Worm (Caenorhabditis elegans) whole organism, young adult: Measurements from ENCODE around the gene algn-1.

Source experiments
- B0261.1 ChIP-seq: sonication (generic microtip); optimal IDR thresholded peaks from 2 replicates; lab custom pipeline; 2016; ENCODE audit warnings: mild to moderate bottlenecking, missing genetic modification characterization, moderate library complexity, missing compliant biosample characterization
- D2030.7 ChIP-seq: fragments of 200-800 bp; sonication (Bioruptor generic); IDR thresholded peaks from 2 replicates; pipeline ENCODE4 v1.3.6; 2022; ENCODE audit warnings: missing genetic modification reagents, missing genetic modification characterization, missing compliant biosample characterization
- F10E7.11 ChIP-seq: sonication (generic microtip); optimal IDR thresholded peaks from 2 replicates; lab custom pipeline; 2017; ENCODE audit warnings: mild to moderate bottlenecking, missing genetic modification characterization, moderate library complexity, missing compliant biosample characterization
- F22D6.2 ChIP-seq: sonication (generic microtip); optimal IDR thresholded peaks from 2 replicates; lab custom pipeline; 2016; ENCODE audit warnings: mild to moderate bottlenecking, missing genetic modification characterization, missing compliant biosample characterization
- F33H1.4 ChIP-seq: fragments of 200-800 bp; sonication (Bioruptor generic); IDR thresholded peaks from 2 replicates; pipeline ENCODE4 v1.3.6; 2022; ENCODE audit warnings: missing genetic modification reagents, missing genetic modification characterization, missing compliant biosample characterization
- F37B4.10 ChIP-seq: fragments of 200-800 bp; sonication (Bioruptor generic); IDR thresholded peaks from 2 replicates; pipeline ENCODE4 v1.3.6; 2022; ENCODE audit warnings: missing genetic modification characterization, missing compliant biosample characterization
- F39B2.1 ChIP-seq: fragments of 200-800 bp; sonication (Bioruptor generic); IDR thresholded peaks from 2 replicates; pipeline ENCODE4 v1.3.6; 2022; ENCODE audit warnings: missing genetic modification reagents, missing genetic modification characterization, missing compliant biosample characterization
- F49E8.2 ChIP-seq: sonication (generic microtip); optimal IDR thresholded peaks from 3 replicates; lab custom pipeline; 2017; ENCODE audit warnings: missing genetic modification characterization, mild to moderate bottlenecking, missing compliant biosample characterization, antibody characterized with exemption, moderate library complexity; ENCODE audit not compliant: insufficient read depth
- F52B5.7 ChIP-seq: sonication (generic microtip); optimal IDR thresholded peaks from 2 replicates; lab custom pipeline; 2016; ENCODE audit warnings: mild to moderate bottlenecking, missing genetic modification characterization, missing compliant biosample characterization
- F55B11.4 ChIP-seq: sonication (generic microtip); optimal IDR thresholded peaks from 2 replicates; lab custom pipeline; 2016; ENCODE audit warnings: missing compliant biosample characterization, missing genetic modification characterization, borderline replicate concordance; ENCODE audit not compliant: insufficient read depth
- T26A5.8 ChIP-seq: sonication (generic microtip); optimal IDR thresholded peaks from 2 replicates; lab custom pipeline; 2016; ENCODE audit warnings: missing genetic modification characterization, missing compliant biosample characterization
- Y79H2A.3 ChIP-seq: fragments of 200-800 bp; sonication (Bioruptor generic); conservative IDR thresholded peaks from 2 replicates; pipeline ENCODE4 v1.3.6; 2022; ENCODE audit warnings: missing genetic modification reagents, missing genetic modification characterization, missing compliant biosample characterization
- ama-1 ChIP-seq, 3 experiments: fragments of 150-350 bp in 1 of 3; sonication (generic microtip) in 2 of 3; optimal IDR thresholded peaks; 2 replicates each; lab custom pipeline; 2014 to 2018; ENCODE audit warnings: missing biosample characterization in 2 of 3, missing genetic modification characterization in 2 of 3, missing genetic modification reagents in 2 of 3
- attf-3 ChIP-seq: fragments of 200-800 bp; sonication (Bioruptor generic); conservative IDR thresholded peaks from 2 replicates; pipeline ENCODE4 v1.3.6; 2022; ENCODE audit warnings: missing genetic modification reagents, missing genetic modification characterization, missing compliant biosample characterization
- ccch-3 ChIP-seq: fragments of 200-800 bp; sonication (Bioruptor generic); optimal IDR thresholded peaks from 2 replicates; lab custom pipeline; 2018; ENCODE audit warnings: mild to moderate bottlenecking, missing genetic modification characterization, missing compliant biosample characterization
- efl-1 ChIP-seq: fragments of 150-350 bp; optimal IDR thresholded peaks from 2 replicates; lab custom pipeline; 2014; ENCODE audit warnings: missing biosample characterization, missing genetic modification reagents, missing genetic modification characterization
- egl-18 ChIP-seq: fragments of 200-800 bp; sonication (Bioruptor generic); IDR thresholded peaks from 2 replicates; pipeline ENCODE4 v1.3.6; 2022; ENCODE audit warnings: missing genetic modification reagents, missing genetic modification characterization, missing compliant biosample characterization
- egrh-3 ChIP-seq: fragments of 200-800 bp; sonication (Bioruptor generic); IDR thresholded peaks from 2 replicates; pipeline ENCODE4 v1.3.6; 2022; ENCODE audit warnings: missing genetic modification reagents, missing genetic modification characterization, missing compliant biosample characterization
- hlh-12 ChIP-seq: sonication (generic microtip); optimal IDR thresholded peaks from 2 replicates; lab custom pipeline; 2016; ENCODE audit warnings: missing genetic modification characterization, missing compliant biosample characterization
- hrde-1 ChIP-seq: sonication (generic microtip); optimal IDR thresholded peaks from 2 replicates; lab custom pipeline; 2016; ENCODE audit warnings: missing genetic modification characterization, mild to moderate bottlenecking, missing compliant biosample characterization, moderate library complexity, missing genotype, missing genetic modification reagents, borderline replicate concordance
- hsf-1 ChIP-seq: fragments of 200-800 bp; sonication (Bioruptor generic); IDR thresholded peaks from 2 replicates; pipeline ENCODE4 v1.3.6; 2022; ENCODE audit warnings: missing genetic modification reagents, missing genetic modification characterization, missing compliant biosample characterization
- lag-1 ChIP-seq: fragments of 200-800 bp; sonication (Bioruptor generic); IDR thresholded peaks from 2 replicates; pipeline ENCODE4 v1.3.6; 2022; ENCODE audit warnings: missing genetic modification reagents, missing genetic modification characterization, missing compliant biosample characterization
- let-607 ChIP-seq, 2 experiments: fragments of 200-800 bp in 1 of 2; sonication (Bioruptor generic) in 1 of 2; sonication (generic microtip) in 1 of 2; optimal IDR thresholded peaks; 2 replicates each; lab custom pipeline; 2016 to 2018; ENCODE audit warnings: mild to moderate bottlenecking in 2 of 2, missing compliant biosample characterization in 2 of 2, missing genetic modification characterization in 2 of 2, moderate library complexity in 2 of 2, missing genotype in 1 of 2
- lin-35 ChIP-seq, 3 experiments: fragments of 150-350 bp in 2 of 3; sonication (generic microtip) in 1 of 3; optimal IDR thresholded peaks; 2 replicates each; lab custom pipeline; 2014 to 2018; ENCODE audit warnings: missing biosample characterization in 3 of 3, missing genetic modification characterization in 3 of 3, missing genetic modification reagents in 3 of 3
- lin-54 ChIP-seq: fragments of 200-800 bp; sonication (Bioruptor generic); optimal IDR thresholded peaks from 2 replicates; lab custom pipeline; 2018; ENCODE audit warnings: mild to moderate bottlenecking, missing genetic modification characterization, missing compliant biosample characterization
- lsl-1 ChIP-seq: fragments of 200-800 bp; sonication (Bioruptor generic); optimal IDR thresholded peaks from 2 replicates; lab custom pipeline; 2018; ENCODE audit warnings: mild to moderate bottlenecking, missing genetic modification characterization, moderate library complexity, missing compliant biosample characterization
- madf-6 ChIP-seq: fragments of 200-800 bp; sonication (Bioruptor generic); IDR thresholded peaks from 2 replicates; pipeline ENCODE4 v1.3.6; 2022; ENCODE audit warnings: missing genetic modification reagents, missing genetic modification characterization, missing compliant biosample characterization
- nfya-1 ChIP-seq: sonication (generic microtip); optimal IDR thresholded peaks from 2 replicates; lab custom pipeline; 2017; ENCODE audit warnings: antibody characterized with exemption, missing compliant biosample characterization, missing genetic modification characterization, borderline replicate concordance; ENCODE audit not compliant: insufficient read depth
- nhr-27 ChIP-seq: fragments of 200-800 bp; sonication (Bioruptor generic); optimal IDR thresholded peaks from 2 replicates; lab custom pipeline; 2018; ENCODE audit warnings: mild to moderate bottlenecking, missing genetic modification characterization, moderate library complexity, missing compliant biosample characterization
- pbrm-1 ChIP-seq: fragments of 200-800 bp; sonication (Bioruptor generic); IDR thresholded peaks from 2 replicates; pipeline ENCODE4 v1.3.6; 2022; ENCODE audit warnings: missing genetic modification reagents, missing genetic modification characterization, missing compliant biosample characterization
- rpc-1 ChIP-seq, 2 experiments: fragments of 150-350 bp in 1 of 2; sonication (generic microtip) in 1 of 2; optimal IDR thresholded peaks; 2 replicates each; lab custom pipeline; 2014 to 2018; ENCODE audit warnings: missing biosample characterization in 1 of 2, missing genetic modification characterization in 1 of 2, missing genetic modification reagents in 1 of 2, missing genotype in 1 of 2
- snpc-3.4 ChIP-seq: sonication (generic microtip); optimal IDR thresholded peaks from 2 replicates; lab custom pipeline; 2017; ENCODE audit warnings: missing genetic modification characterization, mild to moderate bottlenecking, missing compliant biosample characterization, antibody characterized with exemption, moderate library complexity, missing genotype, missing genetic modification reagents
- tbx-9 ChIP-seq: sonication (generic microtip); optimal IDR thresholded peaks from 2 replicates; lab custom pipeline; 2016; ENCODE audit warnings: borderline replicate concordance, missing genetic modification characterization, inconsistent platforms, missing compliant biosample characterization
- xnd-1 ChIP-seq: sonication (generic microtip); optimal IDR thresholded peaks from 2 replicates; lab custom pipeline; 2016; ENCODE audit warnings: missing genotype, missing genetic modification reagents, missing genetic modification characterization, missing compliant biosample characterization
- zim-3 ChIP-seq: sonication (generic microtip); optimal IDR thresholded peaks from 2 replicates; lab custom pipeline; 2017; ENCODE audit warnings: mild to moderate bottlenecking, missing genetic modification characterization, moderate library complexity, missing compliant biosample characterization
- ztf-22 ChIP-seq: fragments of 200-800 bp; sonication (Bioruptor generic); optimal IDR thresholded peaks from 2 replicates; lab custom pipeline; 2018; ENCODE audit warnings: mild to moderate bottlenecking, missing genetic modification characterization, moderate library complexity, missing compliant biosample characterization
- ztf-25 ChIP-seq: fragments of 200-800 bp; sonication (Bioruptor generic); IDR thresholded peaks from 2 replicates; pipeline ENCODE4 v1.3.6; 2022; ENCODE audit warnings: missing genetic modification reagents, missing genetic modification characterization, missing compliant biosample characterization
- ztf-28 ChIP-seq: fragments of 200-800 bp; sonication (Bioruptor generic); IDR thresholded peaks from 2 replicates; pipeline ENCODE4 v1.3.6; 2022; ENCODE audit warnings: missing genetic modification reagents, missing genetic modification characterization, missing compliant biosample characterization
- ztf-3 ChIP-seq: fragments of 200-800 bp; sonication (Bioruptor generic); optimal IDR thresholded peaks from 2 replicates; lab custom pipeline; 2018; ENCODE audit warnings: mild to moderate bottlenecking, missing genetic modification characterization, missing compliant biosample characterization

Gene algn-1

ce11 chrIII:6464113-6464571 is 4.2 kb downstream of the algn-1 start (continued):
- peak; percentile 66 for TF ChIP-seq lsl-1 (GFP tag; lab: Kevin White, UChicago)
- no peak for TF ChIP-seq rpc-1 (optimal IDR thresholded peaks at IDR 0.05; lab: Kevin White, UChicago)
- TF ChIP-seq rpc-1 (tag; optimal IDR thresholded peaks at IDR 0.05; lab: Kevin White, UChicago) = no peak
- TF ChIP-seq lin-35 (GFP tag; optimal IDR thresholded peaks at IDR 0.05; lab: Kevin White, UChicago) = peak in 1 of 3 experiments; percentile 79
- TF ChIP-seq ztf-28 = 0 out of 2 replicates have a peak, but pooled peaks have one; percentile 66
- TF ChIP-seq egl-18 (GFP tag; lab: Robert Waterston, UW) = no peak
- peak; percentile 80 for TF ChIP-seq hsf-1
- TF ChIP-seq F49E8.2 (tag; lab: Kevin White, UChicago) = no peak
- TF ChIP-seq F33H1.4 = peak; percentile 77
- TF ChIP-seq hlh-12 (tag; lab: Kevin White, UChicago) = no peak
- TF ChIP-seq snpc-3.4 (tag; lab: Kevin White, UChicago) = no peak
- TF ChIP-seq let-607 (tag; optimal IDR thresholded peaks at IDR 0.05; lab: Kevin White, UChicago) = peak; percentile 83 to 87
- TF ChIP-seq, all 124 proteins: peak for 77

- peak; percentile 67 for TF ChIP-seq madf-6 (GFP tag; lab: Robert Waterston, UW)
- no peak for TF ChIP-seq lin-35 (GFP tag; optimal IDR thresholded peaks at IDR 0.05; lab: Kevin White, UChicago)
- TF ChIP-seq ztf-25 (GFP tag; lab: Robert Waterston, UW) = no peak
- no peak; the same call in 1 of the 2 replicates for TF ChIP-seq attf-3 (GFP tag; lab: Robert Waterston, UW)
- no peak for TF ChIP-seq ztf-22 (GFP tag; lab: Kevin White, UChicago)
- TF ChIP-seq lag-1 (GFP tag; lab: Robert Waterston, UW) = no peak
- TF ChIP-seq F33H1.4 = peak; percentile 84
- no peak for TF ChIP-seq egrh-3
- no peak for TF ChIP-seq F52B5.7
- no peak for TF ChIP-seq tbx-9 (tag; lab: Kevin White, UChicago)
- TF ChIP-seq lsl-1 (GFP tag; lab: Kevin White, UChicago) = peak; percentile 85
- no peak for TF ChIP-seq F39B2.1
- TF ChIP-seq nhr-27 (tag; lab: Kevin White, UChicago) = no peak
- no peak for TF ChIP-seq F55B11.4
- no peak for TF ChIP-seq B0261.1 (tag; lab: Kevin White, UChicago)
- TF ChIP-seq D2030.7 (GFP tag; lab: Robert Waterston, UW) = 0 out of 2 replicates have a peak, but pooled peaks have one; percentile 15
- no peak for TF ChIP-seq F10E7.11 (tag; lab: Kevin White, UChicago)
- no peak for TF ChIP-seq ccch-3 (GFP tag; lab: Kevin White, UChicago)
- TF ChIP-seq hrde-1 (tag; lab: Kevin White, UChicago) = no peak
- peak; percentile 24 for TF ChIP-seq lin-54 (GFP tag; lab: Kevin White, UChicago)
- TF ChIP-seq efl-1 (GFP tag; lab: Kevin White, UChicago) = peak; percentile 6
- no peak for TF ChIP-seq Y79H2A.3 (GFP tag; lab: Robert Waterston, UW)
- TF ChIP-seq let-607 (tag; optimal IDR thresholded peaks at IDR 0.05; lab: Kevin White, UChicago) = no peak
- peak; percentile 23 for TF ChIP-seq xnd-1 (tag; lab: Kevin White, UChicago)
- TF ChIP-seq zim-3 (tag; lab: Kevin White, UChicago) = no peak
- no peak for TF ChIP-seq F22D6.2 (tag; lab: Kevin White, UChicago)
- no peak for TF ChIP-seq F37B4.10
These were observed 5.0 kb downstream of the algn-1 start, which contains the start of gene nduf-2.2 for ce11 chrIII:6464913-6465312. Gene nduf-2.2, plus strand, starts transcription at chrIII:6465222.

- TF ChIP-seq nfya-1 (tag; lab: Kevin White, UChicago) = no peak
- TF ChIP-seq hlh-12 (tag; lab: Kevin White, UChicago) = no peak
- no peak for TF ChIP-seq T26A5.8 (tag; lab: Kevin White, UChicago)
- TF ChIP-seq ama-1 (optimal IDR thresholded peaks at IDR 0.05; lab: Kevin White, UChicago) = no peak
- no peak for TF ChIP-seq ama-1 (GFP tag; optimal IDR thresholded peaks at IDR 0.05; lab: Kevin White, UChicago)
- no peak for TF ChIP-seq pbrm-1
- no peak for TF ChIP-seq ztf-3
These were observed 7.1 kb downstream of the algn-1 start, which contains the start of gene T26A5.2 for ce11 chrIII:6467005-6467404. Gene T26A5.2, plus strand, starts transcription at chrIII:6467305.
